Fruit fly (Drosophila melanogaster) whole organism, embryonic: ENCODE results near the gene alpha-Spec.
A peak's percentile ranks its signal among the peaks of the same experiment; 100 is the strongest.

Source experiments
- ATbp ChIP-seq: fragments of 200-800 bp; sonication (Bioruptor generic); optimal IDR thresholded peaks from 2 replicates; lab custom pipeline; 2017; ENCODE audit warnings: missing biosample characterization, mild to moderate bottlenecking, missing genetic modification characterization, missing genetic modification reagents
- CG10147 ChIP-seq: fragments of 200-800 bp; sonication (Bioruptor generic); optimal IDR thresholded peaks from 2 replicates; lab custom pipeline; 2019; ENCODE audit warnings: missing biosample characterization, mild to moderate bottlenecking, missing genetic modification characterization, moderate library complexity
- CG12391 ChIP-seq: fragments of 200-800 bp; sonication (Bioruptor generic); optimal IDR thresholded peaks from 3 replicates; lab custom pipeline; 2018; ENCODE audit warnings: missing biosample characterization, mild to moderate bottlenecking, missing genetic modification characterization, moderate library complexity
- CG12942 ChIP-seq: fragments of 200-800 bp; sonication (Bioruptor generic); optimal IDR thresholded peaks from 3 replicates; lab custom pipeline; 2016; ENCODE audit warnings: missing biosample characterization, missing genetic modification characterization
- CG14014 ChIP-seq: fragments of 200-800 bp; sonication (Bioruptor generic); IDR thresholded peaks from 2 replicates; pipeline ENCODE4 v1.3.6; 2022; ENCODE audit warnings: missing biosample characterization, missing genetic modification characterization
- CG15479 ChIP-seq: fragments of 200-800 bp; sonication (Bioruptor generic); optimal IDR thresholded peaks from 3 replicates; lab custom pipeline; 2019; ENCODE audit warnings: missing biosample characterization, mild to moderate bottlenecking, missing genetic modification characterization, moderate library complexity
- CG15514 ChIP-seq: fragments of 200-800 bp; sonication (Bioruptor generic); optimal IDR thresholded peaks from 3 replicates; lab custom pipeline; 2017; ENCODE audit warnings: missing biosample characterization, missing genetic modification characterization, mild to moderate bottlenecking, moderate library complexity, missing genetic modification reagents
- CG15601 ChIP-seq: fragments of 200-800 bp; sonication (Bioruptor generic); optimal IDR thresholded peaks from 3 replicates; lab custom pipeline; 2019; ENCODE audit warnings: missing biosample characterization, mild to moderate bottlenecking, missing genetic modification characterization, moderate library complexity
- CG16813 ChIP-seq: fragments of 200-800 bp; sonication (Bioruptor generic); IDR thresholded peaks from 3 replicates; pipeline ENCODE4 v1.3.6; 2022; ENCODE audit warnings: missing biosample characterization, missing genetic modification characterization; ENCODE audit not compliant: partially characterized antibody
- CG17385 ChIP-seq: fragments of 200-800 bp; sonication (Bioruptor generic); optimal IDR thresholded peaks from 3 replicates; lab custom pipeline; 2018; ENCODE audit warnings: missing biosample characterization, mild to moderate bottlenecking, missing genetic modification characterization
- CG17568 ChIP-seq: fragments of 200-800 bp; sonication (Bioruptor generic); optimal IDR thresholded peaks from 2 replicates; lab custom pipeline; 2018; ENCODE audit warnings: missing biosample characterization, mild to moderate bottlenecking, missing genetic modification characterization, moderate library complexity
- CG17802 ChIP-seq: fragments of 200-800 bp; sonication (Bioruptor generic); optimal IDR thresholded peaks from 2 replicates; lab custom pipeline; 2018; ENCODE audit warnings: missing biosample characterization, mild to moderate bottlenecking, missing genetic modification characterization, moderate library complexity
- CG2116 ChIP-seq: fragments of 200-800 bp; sonication (Bioruptor generic); optimal IDR thresholded peaks from 3 replicates; lab custom pipeline; 2018; ENCODE audit warnings: missing biosample characterization, mild to moderate bottlenecking, missing genetic modification characterization
- CG2120 ChIP-seq: fragments of 200-800 bp; sonication (Bioruptor generic); optimal IDR thresholded peaks from 3 replicates; lab custom pipeline; 2016; ENCODE audit warnings: missing biosample characterization, missing genetic modification characterization
- CG33557 ChIP-seq: fragments of 200-800 bp; sonication (Bioruptor generic); optimal IDR thresholded peaks from 2 replicates; lab custom pipeline; 2019; ENCODE audit warnings: missing biosample characterization, mild to moderate bottlenecking, missing genetic modification characterization, moderate library complexity
- CG4328 ChIP-seq: fragments of 200-800 bp; sonication (Bioruptor generic); optimal IDR thresholded peaks from 3 replicates; lab custom pipeline; 2017; ENCODE audit warnings: missing biosample characterization, missing genetic modification reagents, missing genetic modification characterization
- CG4854 ChIP-seq: fragments of 200-800 bp; sonication (Bioruptor generic); optimal IDR thresholded peaks from 2 replicates; lab custom pipeline; 2016; ENCODE audit warnings: missing biosample characterization, missing genetic modification characterization, inconsistent platforms
- CG7271 ChIP-seq: fragments of 200-800 bp; sonication (Bioruptor generic); optimal IDR thresholded peaks from 2 replicates; lab custom pipeline; 2018; ENCODE audit warnings: missing biosample characterization, mild to moderate bottlenecking, missing genetic modification characterization, moderate library complexity
- CG8281 ChIP-seq: fragments of 200-800 bp; sonication (Bioruptor generic); optimal IDR thresholded peaks from 2 replicates; lab custom pipeline; 2018; ENCODE audit warnings: missing biosample characterization, mild to moderate bottlenecking, missing genetic modification characterization, moderate library complexity
- CG8290 ChIP-seq, 3 experiments: fragments of 200-800 bp; sonication (Bioruptor generic); optimal IDR thresholded peaks; 2 replicates each; lab custom pipeline; 2016 to 2019; ENCODE audit warnings: missing biosample characterization in 3 of 3, missing genetic modification characterization in 3 of 3, mild to moderate bottlenecking in 2 of 3, moderate library complexity in 1 of 3
- CG8924 ChIP-seq: fragments of 200-800 bp; optimal IDR thresholded peaks from 3 replicates; lab custom pipeline; 2019; ENCODE audit warnings: missing biosample characterization, mild to moderate bottlenecking, missing genetic modification characterization, moderate library complexity
- CG9215 ChIP-seq: fragments of 200-800 bp; sonication (Bioruptor generic); IDR thresholded peaks from 2 replicates; pipeline ENCODE4 v1.3.6; 2022; ENCODE audit warnings: missing biosample characterization, missing genetic modification characterization
- CoRest ChIP-seq: fragments of 200-800 bp; sonication (Bioruptor generic); optimal IDR thresholded peaks from 3 replicates; lab custom pipeline; 2018; ENCODE audit warnings: missing biosample characterization, mild to moderate bottlenecking, missing genetic modification characterization, moderate library complexity
- CrebB ChIP-seq: fragments of 200-800 bp; sonication (Bioruptor generic); optimal IDR thresholded peaks from 3 replicates; lab custom pipeline; 2018; ENCODE audit warnings: missing biosample characterization, mild to moderate bottlenecking, missing genetic modification characterization
- Dek ChIP-seq: fragments of 200-800 bp; sonication (Bioruptor generic); optimal IDR thresholded peaks from 3 replicates; lab custom pipeline; 2019; ENCODE audit warnings: missing biosample characterization, mild to moderate bottlenecking, missing genetic modification characterization, moderate library complexity
- Doc3 ChIP-seq: fragments of 200-800 bp; sonication (Bioruptor generic); IDR thresholded peaks from 3 replicates; pipeline ENCODE4 v1.3.6; 2022; ENCODE audit warnings: missing biosample characterization, missing genetic modification characterization; ENCODE audit not compliant: partially characterized antibody
- Dref ChIP-seq: fragments of 200-800 bp; sonication (Bioruptor generic); IDR thresholded peaks from 2 replicates; pipeline ENCODE4 v1.3.6; 2022; ENCODE audit warnings: missing biosample characterization, missing genetic modification characterization
- Drgx ChIP-seq: fragments of 200-800 bp; sonication (Bioruptor generic); IDR thresholded peaks from 2 replicates; pipeline ENCODE4 v1.3.6; 2022; ENCODE audit warnings: missing biosample characterization, missing genetic modification characterization
- E2f2 ChIP-seq: fragments of 200-800 bp; sonication (Bioruptor generic); IDR thresholded peaks from 2 replicates; pipeline ENCODE4 v1.3.6; 2022; ENCODE audit warnings: missing biosample characterization, missing genetic modification characterization
- HmgD ChIP-seq: fragments of 200-800 bp; sonication (Bioruptor generic); optimal IDR thresholded peaks from 3 replicates; lab custom pipeline; 2016; ENCODE audit warnings: missing biosample characterization, missing genetic modification characterization
- Med ChIP-seq: fragments of 200-800 bp; sonication (Bioruptor generic); peaks from one replicate; lab custom pipeline; 2016; ENCODE audit warnings: missing biosample characterization, missing genetic modification characterization, mild to moderate bottlenecking, inconsistent platforms, moderate library complexity
- bowl ChIP-seq: fragments of 200-800 bp; sonication (Bioruptor generic); IDR thresholded peaks from 2 replicates; pipeline ENCODE4 v1.3.6; 2022; ENCODE audit warnings: missing biosample characterization, missing genetic modification characterization
- chinmo ChIP-seq: fragments of 200-800 bp; sonication (Bioruptor generic); IDR thresholded peaks from 4 replicates; pipeline ENCODE4 v1.3.6; 2022; ENCODE audit warnings: missing biosample characterization, missing genetic modification characterization; ENCODE audit not compliant: partially characterized antibody
- crc ChIP-seq: fragments of 200-800 bp; sonication (Bioruptor generic); optimal IDR thresholded peaks from 2 replicates; lab custom pipeline; 2016; ENCODE audit warnings: missing biosample characterization, missing genetic modification characterization
- emc ChIP-seq: fragments of 200-800 bp; sonication (Bioruptor generic); optimal IDR thresholded peaks from 2 replicates; lab custom pipeline; 2016; ENCODE audit warnings: missing biosample characterization, missing genetic modification characterization
- fru ChIP-seq: fragments of >200 bp; optimal IDR thresholded peaks from 2 replicates; lab custom pipeline; 2017
- her ChIP-seq: fragments of 200-800 bp; sonication (Bioruptor generic); optimal IDR thresholded peaks from 2 replicates; lab custom pipeline; 2016; ENCODE audit warnings: missing biosample characterization, missing genetic modification characterization
- insv ChIP-seq, 2 experiments: fragments of 200-800 bp; sonication (Bioruptor generic); optimal IDR thresholded peaks; 3 replicates each; lab custom pipeline; 2016 to 2018; ENCODE audit warnings: missing biosample characterization in 2 of 2, missing genetic modification characterization in 2 of 2
- inv ChIP-seq: fragments of 200-800 bp; sonication (Bioruptor generic); IDR thresholded peaks from 2 replicates; pipeline ENCODE4 v1.3.6; 2022; ENCODE audit warnings: missing biosample characterization, missing genetic modification characterization; ENCODE audit not compliant: partially characterized antibody
- ken ChIP-seq: fragments of 200-800 bp; sonication (Bioruptor generic); IDR thresholded peaks from 3 replicates; pipeline ENCODE4 v1.3.6; 2022; ENCODE audit warnings: missing biosample characterization, missing genetic modification characterization
- knrl ChIP-seq: fragments of 200-800 bp; sonication (Bioruptor generic); IDR thresholded peaks from 3 replicates; pipeline ENCODE4 v1.3.6; 2022; ENCODE audit warnings: missing biosample characterization, missing genetic modification characterization; ENCODE audit not compliant: partially characterized antibody
- nerfin-2 ChIP-seq: fragments of 200-800 bp; sonication (Bioruptor generic); IDR thresholded peaks from 2 replicates; pipeline ENCODE4 v1.3.6; 2022; ENCODE audit warnings: missing biosample characterization, missing genetic modification characterization; ENCODE audit not compliant: partially characterized antibody
- nom ChIP-seq: fragments of 200-800 bp; sonication (Bioruptor generic); optimal IDR thresholded peaks from 2 replicates; lab custom pipeline; 2017; ENCODE audit warnings: missing biosample characterization, missing genetic modification characterization, mild to moderate bottlenecking, moderate library complexity, missing genetic modification reagents
- pzg ChIP-seq: fragments of 200-800 bp; sonication (Bioruptor generic); optimal IDR thresholded peaks from 3 replicates; lab custom pipeline; 2018; ENCODE audit warnings: missing biosample characterization, mild to moderate bottlenecking, missing genetic modification characterization, moderate library complexity
- row ChIP-seq: fragments of 200-800 bp; sonication (Bioruptor generic); IDR thresholded peaks from 3 replicates; pipeline ENCODE4 v1.3.6; 2022; ENCODE audit warnings: missing biosample characterization, missing genetic modification characterization
- sob ChIP-seq: fragments of 200-800 bp; sonication (Bioruptor generic); IDR thresholded peaks from 2 replicates; pipeline ENCODE4 v1.3.6; 2022; ENCODE audit warnings: missing biosample characterization, missing genetic modification characterization
- sqz ChIP-seq: fragments of 200-800 bp; sonication (Bioruptor generic); optimal IDR thresholded peaks from 3 replicates; lab custom pipeline; 2018; ENCODE audit warnings: missing biosample characterization, mild to moderate bottlenecking, missing genetic modification characterization
- zfh2 ChIP-seq: fragments of 200-800 bp; sonication (Bioruptor generic); optimal IDR thresholded peaks from 2 replicates; lab custom pipeline; 2016; ENCODE audit warnings: missing biosample characterization, missing genetic modification characterization

The alpha-Spec gene

dm6 chr3L:1794943-1795696 lies at the start of gene alpha-Spec, which contains the start of the genes dlt and Cdc37 (continued):
- peak; percentile 2 for TF ChIP-seq Dek (tag; lab: Kevin White, UChicago)
- TF ChIP-seq Dref (GFP tag; lab: Robert Waterston, UW) = peak; percentile 95
- no peak for TF ChIP-seq emc (GFP tag; lab: Kevin White, UChicago)
- TF ChIP-seq row (GFP tag; lab: Robert Waterston, UW) = peak; percentile 31; the same call in 1 of the 3 replicates
- peak; percentile 29 for TF ChIP-seq CG33557
- no peak for TF ChIP-seq Drgx (GFP tag; lab: Robert Waterston, UW)
- peak; percentile 78 for TF ChIP-seq knrl (GFP tag; lab: Robert Waterston, UW)
- peak; percentile 88 for TF ChIP-seq chinmo (GFP tag; lab: Robert Waterston, UW)
- TF ChIP-seq zfh2 (GFP tag; lab: Kevin White, UChicago) = no peak
- TF ChIP-seq CrebB = peak; percentile 55
- peak; percentile 12 for TF ChIP-seq her (GFP tag; lab: Kevin White, UChicago)
- TF ChIP-seq CG17568 (GFP tag; lab: Kevin White, UChicago) = no peak
- peak; percentile 80 for TF ChIP-seq CG16813 (GFP tag; lab: Robert Waterston, UW)
- peak; percentile 57; the same call in 1 of the 2 replicates for TF ChIP-seq E2f2 (GFP tag; lab: Robert Waterston, UW)
- TF ChIP-seq HmgD (GFP tag; lab: Kevin White, UChicago) = peak; percentile 38
- TF ChIP-seq crc (GFP tag; lab: Kevin White, UChicago) = no peak
- TF ChIP-seq ken (GFP tag; lab: Robert Waterston, UW) = no peak
- no peak for TF ChIP-seq CG8290 (GFP tag; optimal IDR thresholded peaks at IDR 0.05; lab: Kevin White, UChicago)
- TF ChIP-seq CG8290 (tag; optimal IDR thresholded peaks at IDR 0.05; lab: Kevin White, UChicago) = no peak
- no peak for TF ChIP-seq ATbp (GFP tag; lab: Kevin White, UChicago)
- TF ChIP-seq CG15479 (GFP tag; lab: Kevin White, UChicago) = peak; percentile 20
- TF ChIP-seq CG9215 (GFP tag; lab: Robert Waterston, UW) = no peak
- TF ChIP-seq Doc3 (GFP tag; lab: Robert Waterston, UW) = peak; percentile 80
- TF ChIP-seq CG8924 (tag; lab: Kevin White, UChicago) = peak; percentile 22
- TF ChIP-seq CG10147 (GFP tag; lab: Kevin White, UChicago) = peak; percentile 27
- TF ChIP-seq pzg (GFP tag; lab: Kevin White, UChicago) = peak; percentile 84
- no peak for TF ChIP-seq CG4328
- no peak for TF ChIP-seq CG17385 (GFP tag; lab: Kevin White, UChicago)
- TF ChIP-seq CG2116 (GFP tag; lab: Kevin White, UChicago) = peak; percentile 82
- peak; percentile 54 for TF ChIP-seq CG7271
- peak; percentile 91 for TF ChIP-seq CG15514 (GFP tag; lab: Kevin White, UChicago)
- peak; percentile 26 for TF ChIP-seq CG15601 (tag; lab: Kevin White, UChicago)
- TF ChIP-seq CG12391 = peak; percentile 44
- TF ChIP-seq CG4854 (GFP tag; lab: Kevin White, UChicago) = peak; percentile 20
- TF ChIP-seq bowl (GFP tag; lab: Robert Waterston, UW) = no peak
- peak; percentile 77 for TF ChIP-seq nerfin-2 (GFP tag; lab: Robert Waterston, UW)
- TF ChIP-seq nom (GFP tag; lab: Kevin White, UChicago) = peak; percentile 55
- TF ChIP-seq CG12942 (GFP tag; lab: Kevin White, UChicago) = no peak
- peak in 1 of 2 experiments; percentile 4 for TF ChIP-seq insv (GFP tag; optimal IDR thresholded peaks at IDR 0.05; lab: Kevin White, UChicago)
- peak; percentile 91 for TF ChIP-seq Med
- peak; percentile 1 for TF ChIP-seq CG2120 (GFP tag; lab: Kevin White, UChicago)
- TF ChIP-seq CG8281 (tag; lab: Kevin White, UChicago) = peak; percentile 97
- TF ChIP-seq CoRest (tag; lab: Kevin White, UChicago) = peak; percentile 20
- no peak for TF ChIP-seq sqz (GFP tag; lab: Kevin White, UChicago)
- no peak for TF ChIP-seq fru (lab: Kevin White, UChicago)
- no peak for TF ChIP-seq CG14014 (GFP tag; lab: Robert Waterston, UW)
- peak; percentile 62 for TF ChIP-seq CG17802
- 0 out of 2 replicates have a peak, but pooled peaks have one; percentile 41 for TF ChIP-seq sob (GFP tag; lab: Robert Waterston, UW)
- peak; percentile 76 for TF ChIP-seq inv (GFP tag; lab: Robert Waterston, UW)
